Worm (Caenorhabditis elegans) whole organism, young adult: ENCODE measurements around the gene snpc-1.3.

ENCODE experiments used
- B0035.1 ChIP-seq: sonication (generic microtip); optimal IDR thresholded peaks from 2 replicates; lab custom pipeline; 2016; ENCODE audit warnings: missing genetic modification characterization, mild to moderate bottlenecking, missing compliant biosample characterization, missing genotype, missing genetic modification reagents
- B0261.1 ChIP-seq: sonication (generic microtip); optimal IDR thresholded peaks from 2 replicates; lab custom pipeline; 2016; ENCODE audit warnings: mild to moderate bottlenecking, missing genetic modification characterization, moderate library complexity, missing compliant biosample characterization
- B0336.3 ChIP-seq: fragments of 200-800 bp; sonication (Bioruptor generic); IDR thresholded peaks from 2 replicates; pipeline ENCODE4 v1.3.6; 2022; ENCODE audit warnings: missing genetic modification characterization, missing compliant biosample characterization
- F22D6.2 ChIP-seq: sonication (generic microtip); optimal IDR thresholded peaks from 2 replicates; lab custom pipeline; 2016; ENCODE audit warnings: mild to moderate bottlenecking, missing genetic modification characterization, missing compliant biosample characterization
- F52B5.7 ChIP-seq: sonication (generic microtip); optimal IDR thresholded peaks from 2 replicates; lab custom pipeline; 2016; ENCODE audit warnings: mild to moderate bottlenecking, missing genetic modification characterization, missing compliant biosample characterization
- F57C9.4 ChIP-seq: sonication (generic microtip); optimal IDR thresholded peaks from 2 replicates; lab custom pipeline; 2017; ENCODE audit warnings: mild to moderate bottlenecking, missing genetic modification characterization, missing compliant biosample characterization
- K12H6.12 ChIP-seq: fragments of 200-800 bp; sonication (Bioruptor generic); optimal IDR thresholded peaks from 2 replicates; lab custom pipeline; 2018; ENCODE audit warnings: mild to moderate bottlenecking, missing genetic modification characterization, missing compliant biosample characterization
- atf-7 ChIP-seq: sonication (generic microtip); optimal IDR thresholded peaks from 2 replicates; lab custom pipeline; 2017; ENCODE audit warnings: mild to moderate bottlenecking, missing genetic modification characterization, missing compliant biosample characterization
- attf-6 ChIP-seq: fragments of 200-800 bp; sonication (Bioruptor generic); IDR thresholded peaks from 2 replicates; pipeline ENCODE4 v1.3.6; 2022; ENCODE audit warnings: missing genetic modification reagents, missing genetic modification characterization, missing compliant biosample characterization
- ccch-3 ChIP-seq: fragments of 200-800 bp; sonication (Bioruptor generic); optimal IDR thresholded peaks from 2 replicates; lab custom pipeline; 2018; ENCODE audit warnings: mild to moderate bottlenecking, missing genetic modification characterization, missing compliant biosample characterization
- ceh-27 ChIP-seq: fragments of 200-800 bp; sonication (Bioruptor generic); optimal IDR thresholded peaks from 2 replicates; lab custom pipeline; 2018; ENCODE audit warnings: mild to moderate bottlenecking, missing genetic modification characterization, moderate library complexity, missing compliant biosample characterization
- ceh-79 ChIP-seq: sonication (generic microtip); optimal IDR thresholded peaks from 2 replicates; lab custom pipeline; 2017; ENCODE audit warnings: mild to moderate bottlenecking, missing genetic modification characterization, missing compliant biosample characterization
- die-1 ChIP-seq: sonication (generic microtip); optimal IDR thresholded peaks from 2 replicates; lab custom pipeline; 2016; ENCODE audit warnings: missing genotype, mild to moderate bottlenecking, missing genetic modification characterization, missing compliant biosample characterization
- egrh-3 ChIP-seq: fragments of 200-800 bp; sonication (Bioruptor generic); IDR thresholded peaks from 2 replicates; pipeline ENCODE4 v1.3.6; 2022; ENCODE audit warnings: missing genetic modification reagents, missing genetic modification characterization, missing compliant biosample characterization
- him-1 ChIP-seq: sonication (generic microtip); optimal IDR thresholded peaks from 2 replicates; lab custom pipeline; 2016; ENCODE audit warnings: missing genotype, missing genetic modification reagents, missing genetic modification characterization, missing compliant biosample characterization
- hrde-1 ChIP-seq: sonication (generic microtip); optimal IDR thresholded peaks from 2 replicates; lab custom pipeline; 2016; ENCODE audit warnings: missing genetic modification characterization, mild to moderate bottlenecking, missing compliant biosample characterization, moderate library complexity, missing genotype, missing genetic modification reagents, borderline replicate concordance
- lag-1 ChIP-seq: fragments of 200-800 bp; sonication (Bioruptor generic); IDR thresholded peaks from 2 replicates; pipeline ENCODE4 v1.3.6; 2022; ENCODE audit warnings: missing genetic modification reagents, missing genetic modification characterization, missing compliant biosample characterization
- let-526 ChIP-seq: fragments of 200-800 bp; sonication (Bioruptor generic); IDR thresholded peaks from 2 replicates; pipeline ENCODE4 v1.3.6; 2022; ENCODE audit warnings: missing genetic modification reagents, missing genetic modification characterization, missing compliant biosample characterization
- let-607 ChIP-seq, 2 experiments: fragments of 200-800 bp in 1 of 2; sonication (Bioruptor generic) in 1 of 2; sonication (generic microtip) in 1 of 2; optimal IDR thresholded peaks; 2 replicates each; lab custom pipeline; 2016 to 2018; ENCODE audit warnings: mild to moderate bottlenecking in 2 of 2, missing compliant biosample characterization in 2 of 2, missing genetic modification characterization in 2 of 2, moderate library complexity in 2 of 2, missing genotype in 1 of 2
- lin-35 ChIP-seq, 3 experiments: fragments of 150-350 bp in 2 of 3; sonication (generic microtip) in 1 of 3; optimal IDR thresholded peaks; 2 replicates each; lab custom pipeline; 2014 to 2018; ENCODE audit warnings: missing biosample characterization in 3 of 3, missing genetic modification characterization in 3 of 3, missing genetic modification reagents in 3 of 3
- lin-54 ChIP-seq: fragments of 200-800 bp; sonication (Bioruptor generic); optimal IDR thresholded peaks from 2 replicates; lab custom pipeline; 2018; ENCODE audit warnings: mild to moderate bottlenecking, missing genetic modification characterization, missing compliant biosample characterization
- mcd-1 ChIP-seq: fragments of 200-800 bp; sonication (Bioruptor generic); IDR thresholded peaks from 2 replicates; pipeline ENCODE4 v1.3.6; 2022; ENCODE audit warnings: missing genetic modification reagents, missing genetic modification characterization, missing compliant biosample characterization
- mes-4 ChIP-seq: sonication (generic microtip); optimal IDR thresholded peaks from 2 replicates; lab custom pipeline; 2016; ENCODE audit warnings: missing genotype, missing genetic modification characterization, missing compliant biosample characterization
- mxl-1 ChIP-seq: sonication (generic microtip); optimal IDR thresholded peaks from 2 replicates; lab custom pipeline; 2016; ENCODE audit warnings: missing genetic modification characterization, missing compliant biosample characterization
- nfya-1 ChIP-seq: sonication (generic microtip); optimal IDR thresholded peaks from 2 replicates; lab custom pipeline; 2017; ENCODE audit warnings: antibody characterized with exemption, missing compliant biosample characterization, missing genetic modification characterization, borderline replicate concordance; ENCODE audit not compliant: insufficient read depth
- nfyb-1 ChIP-seq: fragments of 200-800 bp; sonication (Bioruptor generic); IDR thresholded peaks from 2 replicates; pipeline ENCODE4 v1.3.6; 2022; ENCODE audit warnings: missing genetic modification reagents, missing genetic modification characterization, missing compliant biosample characterization
- nhr-120 ChIP-seq: fragments of 200-800 bp; sonication (Bioruptor generic); IDR thresholded peaks from 2 replicates; pipeline ENCODE4 v1.3.6; 2022; ENCODE audit warnings: missing genetic modification characterization, missing compliant biosample characterization
- nhr-80 ChIP-seq: sonication (generic microtip); optimal IDR thresholded peaks from 2 replicates; lab custom pipeline; 2016; ENCODE audit warnings: missing genetic modification characterization, missing compliant biosample characterization
- sea-2 ChIP-seq: fragments of 200-800 bp; sonication (Bioruptor generic); IDR thresholded peaks from 2 replicates; pipeline ENCODE4 v1.3.6; 2022; ENCODE audit warnings: missing genetic modification characterization, missing compliant biosample characterization
- snpc-1.3 ChIP-seq: sonication (generic microtip); optimal IDR thresholded peaks from 2 replicates; lab custom pipeline; 2017; ENCODE audit warnings: missing genetic modification characterization, mild to moderate bottlenecking, missing compliant biosample characterization, antibody characterized with exemption, moderate library complexity, missing genotype, missing genetic modification reagents; ENCODE audit not compliant: insufficient read depth
- xnd-1 ChIP-seq: sonication (generic microtip); optimal IDR thresholded peaks from 2 replicates; lab custom pipeline; 2016; ENCODE audit warnings: missing genotype, missing genetic modification reagents, missing genetic modification characterization, missing compliant biosample characterization
- zfh-2 ChIP-seq: fragments of 200-800 bp; sonication (Bioruptor generic); conservative IDR thresholded peaks from 2 replicates; pipeline ENCODE4 v1.3.6; 2022; ENCODE audit warnings: missing genetic modification reagents, missing genetic modification characterization, missing compliant biosample characterization
- ztf-22 ChIP-seq: fragments of 200-800 bp; sonication (Bioruptor generic); optimal IDR thresholded peaks from 2 replicates; lab custom pipeline; 2018; ENCODE audit warnings: mild to moderate bottlenecking, missing genetic modification characterization, moderate library complexity, missing compliant biosample characterization
- ztf-25 ChIP-seq: fragments of 200-800 bp; sonication (Bioruptor generic); IDR thresholded peaks from 2 replicates; pipeline ENCODE4 v1.3.6; 2022; ENCODE audit warnings: missing genetic modification reagents, missing genetic modification characterization, missing compliant biosample characterization
- ztf-26 ChIP-seq: sonication (generic microtip); optimal IDR thresholded peaks from 2 replicates; lab custom pipeline; 2017; ENCODE audit warnings: missing genetic modification characterization, missing compliant biosample characterization
- ztf-3 ChIP-seq: fragments of 200-800 bp; sonication (Bioruptor generic); optimal IDR thresholded peaks from 2 replicates; lab custom pipeline; 2018; ENCODE audit warnings: mild to moderate bottlenecking, missing genetic modification characterization, missing compliant biosample characterization
- ztf-6 ChIP-seq: fragments of 200-800 bp; sonication (Bioruptor generic); IDR thresholded peaks from 2 replicates; pipeline ENCODE4 v1.3.6; 2022; ENCODE audit warnings: missing genetic modification reagents, missing genetic modification characterization, missing compliant biosample characterization

snpc-1.3 gene

ce11 chrV:5459806-5460205 lies 20.8 kb upstream of the snpc-1.3 start, which contains the start of gene ZC317.2 (continued):
- TF ChIP-seq sea-2 (GFP tag; lab: Robert Waterston, UW) (no peak), F57C9.4 (tag; lab: Kevin White, UChicago) (no peak), mxl-1 (tag; lab: Kevin White, UChicago) (no peak), let-607 (tag; optimal IDR thresholded peaks at IDR 0.05; lab: Kevin White, UChicago) (no peak), ccch-3 (no peak), lin-54 (GFP tag; lab: Kevin White, UChicago) (no peak)
- TF ChIP-seq, all 124 proteins: peak for 0

- no peak for TF ChIP-seq ztf-3 (GFP tag; lab: Kevin White, UChicago)
- no peak for TF ChIP-seq mcd-1 (GFP tag; lab: Robert Waterston, UW)
- no peak for TF ChIP-seq ceh-27
- TF ChIP-seq B0336.3 (GFP tag; lab: Robert Waterston, UW), result no peak
- TF ChIP-seq nhr-80 (tag; lab: Kevin White, UChicago), result no peak
- no peak for TF ChIP-seq B0035.1 (tag; lab: Kevin White, UChicago)
- no peak for TF ChIP-seq nfya-1
- no peak for TF ChIP-seq F22D6.2 (tag; lab: Kevin White, UChicago)
- TF ChIP-seq snpc-1.3 (tag; lab: Kevin White, UChicago), result no peak
- TF ChIP-seq lag-1 (GFP tag; lab: Robert Waterston, UW), result no peak
- TF ChIP-seq ztf-26 (tag; lab: Kevin White, UChicago), result no peak
- no peak for TF ChIP-seq K12H6.12
- no peak for TF ChIP-seq let-526 (GFP tag; lab: Robert Waterston, UW)
- no peak for TF ChIP-seq die-1 (tag; lab: Kevin White, UChicago)
- no peak for TF ChIP-seq egrh-3
- no peak for TF ChIP-seq F52B5.7 (tag; lab: Kevin White, UChicago)
- TF ChIP-seq B0261.1 (tag; lab: Kevin White, UChicago), result no peak
Measured at ce11 chrV:5454955-5455354, 16.0 kb upstream of the snpc-1.3 start.

ce11 chrV:5453615-5454014 lies 14.6 kb upstream of the snpc-1.3 start, which contains the start of gene glc-3:
TSS of gene glc-3 (minus strand) at chrV:5453715.
- TF ChIP-seq ztf-22 (GFP tag; lab: Kevin White, UChicago) (no peak), nhr-120 (GFP tag; lab: Robert Waterston, UW) (no peak), ztf-25 (GFP tag; lab: Robert Waterston, UW) (no peak), B0035.1 (tag; lab: Kevin White, UChicago) (no peak), nfya-1 (no peak), mes-4 (tag; lab: Kevin White, UChicago) (no peak), him-1 (no peak), hrde-1 (no peak), attf-6 (GFP tag; lab: Robert Waterston, UW) (no peak), ztf-6 (GFP tag; lab: Robert Waterston, UW) (no peak), nfyb-1 (no peak), lin-35 (GFP tag; optimal IDR thresholded peaks at IDR 0.05; lab: Kevin White, UChicago) (no peak), atf-7 (tag; lab: Kevin White, UChicago) (no peak), zfh-2 (GFP tag; lab: Robert Waterston, UW) (no peak), ceh-79 (no peak), xnd-1 (tag; lab: Kevin White, UChicago) (no peak), die-1 (tag; lab: Kevin White, UChicago) (no peak)
